Worm (Caenorhabditis elegans) whole organism, L3 larva: ENCODE data around the gene srp-6.

ENCODE experiments used
- fos-1 ChIP-seq: fragments of 150-350 bp; optimal IDR thresholded peaks from 2 replicates; lab custom pipeline; 2014; ENCODE audit warnings: missing biosample characterization, missing genetic modification characterization
- nhr-25 ChIP-seq: sonication (generic microtip); optimal IDR thresholded peaks from 2 replicates; lab custom pipeline; 2017; ENCODE audit warnings: missing biosample characterization, missing genetic modification characterization
- unc-39 ChIP-seq: sonication (generic microtip); optimal IDR thresholded peaks from 4 replicates; lab custom pipeline; 2017; ENCODE audit warnings: missing biosample characterization, missing genetic modification characterization
- ztf-4 ChIP-seq: fragments of 150-350 bp; optimal IDR thresholded peaks from 2 replicates; lab custom pipeline; 2014; ENCODE audit warnings: missing biosample characterization, missing genetic modification characterization

DNA sequence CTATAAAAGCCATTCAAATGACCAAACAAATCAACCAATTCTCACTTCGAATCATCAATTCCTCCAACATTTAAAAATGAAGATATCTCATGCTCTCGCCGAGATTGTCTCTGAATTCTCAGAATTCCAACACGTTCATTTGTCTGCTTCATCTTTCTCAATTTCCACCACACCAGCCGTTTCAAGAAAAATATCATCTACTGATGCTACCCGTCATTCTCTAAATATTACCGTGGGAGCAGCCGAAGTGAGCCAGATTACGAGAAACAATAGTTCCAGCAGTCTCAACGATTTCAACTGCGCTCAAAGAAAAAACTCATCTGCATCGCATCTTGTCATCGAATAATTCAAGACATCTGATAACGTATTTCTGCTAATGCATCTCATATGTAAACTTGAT, 29.0 kb upstream of the srp-6 start, which contains the start of gene F18E3.12:
- TF ChIP-seq ztf-4 (tag; lab: Kevin White, UChicago) = no peak
- no peak for TF ChIP-seq unc-39 (tag; lab: Kevin White, UChicago)
- TF ChIP-seq fos-1 (tag; lab: Kevin White, UChicago) = no peak
- no peak for TF ChIP-seq nhr-25
